Fruit fly (Drosophila melanogaster) whole organism, embryonic: ENCODE results near the gene Pdzd8.

ENCODE experiments used
- Abd-B ChIP-seq: fragments of 200-800 bp; sonication (Bioruptor generic); optimal IDR thresholded peaks from 2 replicates; lab custom pipeline; 2018; ENCODE audit warnings: missing biosample characterization, mild to moderate bottlenecking, missing genetic modification characterization, moderate library complexity
- Antp ChIP-seq: fragments of 200-800 bp; sonication (Bioruptor generic); optimal IDR thresholded peaks from 3 replicates; lab custom pipeline; 2016; ENCODE audit warnings: missing biosample characterization, missing genetic modification characterization
- CG10267 ChIP-seq: fragments of 200-800 bp; sonication (Bioruptor generic); optimal IDR thresholded peaks from 2 replicates; lab custom pipeline; 2018; ENCODE audit warnings: missing biosample characterization, mild to moderate bottlenecking, missing genetic modification characterization, moderate library complexity
- CG11093 ChIP-seq: fragments of 200-800 bp; sonication (Bioruptor generic); IDR thresholded peaks from 3 replicates; pipeline ENCODE4 v1.3.6; 2022; ENCODE audit warnings: missing biosample characterization, missing genetic modification characterization
- CG12942 ChIP-seq: fragments of 200-800 bp; sonication (Bioruptor generic); optimal IDR thresholded peaks from 3 replicates; lab custom pipeline; 2016; ENCODE audit warnings: missing biosample characterization, missing genetic modification characterization
- CG16779 ChIP-seq: fragments of 200-800 bp; sonication (Bioruptor generic); IDR thresholded peaks from 2 replicates; pipeline ENCODE4 v1.3.6; 2022; ENCODE audit warnings: missing biosample characterization, missing genetic modification characterization
- CG17385 ChIP-seq: fragments of 200-800 bp; sonication (Bioruptor generic); optimal IDR thresholded peaks from 3 replicates; lab custom pipeline; 2018; ENCODE audit warnings: missing biosample characterization, mild to moderate bottlenecking, missing genetic modification characterization
- CG2712 ChIP-seq: fragments of 200-800 bp; optimal IDR thresholded peaks from 3 replicates; lab custom pipeline; 2019; ENCODE audit warnings: missing biosample characterization, mild to moderate bottlenecking, missing genetic modification characterization, moderate library complexity
- CG30431 ChIP-seq: fragments of 200-800 bp; sonication (Bioruptor generic); optimal IDR thresholded peaks from 2 replicates; lab custom pipeline; 2017; ENCODE audit warnings: missing biosample characterization, missing genetic modification characterization
- CG32532 ChIP-seq: fragments of 200-800 bp; sonication (Bioruptor generic); IDR thresholded peaks from 2 replicates; pipeline ENCODE4 v1.3.6; 2022; ENCODE audit warnings: missing biosample characterization, missing genetic modification characterization
- CG33557 ChIP-seq: fragments of 200-800 bp; sonication (Bioruptor generic); optimal IDR thresholded peaks from 2 replicates; lab custom pipeline; 2019; ENCODE audit warnings: missing biosample characterization, mild to moderate bottlenecking, missing genetic modification characterization, moderate library complexity
- CG4730 ChIP-seq: fragments of 200-800 bp; sonication (Bioruptor generic); IDR thresholded peaks from 2 replicates; pipeline ENCODE4 v1.3.6; 2022; ENCODE audit warnings: missing biosample characterization, missing genetic modification characterization
- CG4854 ChIP-seq: fragments of 200-800 bp; sonication (Bioruptor generic); optimal IDR thresholded peaks from 2 replicates; lab custom pipeline; 2016; ENCODE audit warnings: missing biosample characterization, missing genetic modification characterization, inconsistent platforms
- CG8765 ChIP-seq: fragments of 200-800 bp; sonication (Bioruptor generic); IDR thresholded peaks from 2 replicates; pipeline ENCODE4 v1.3.6; 2022; ENCODE audit warnings: missing biosample characterization, missing genetic modification characterization
- CG9797 ChIP-seq: fragments of 200-800 bp; sonication (Bioruptor generic); optimal IDR thresholded peaks from 3 replicates; lab custom pipeline; 2018; ENCODE audit warnings: missing biosample characterization, mild to moderate bottlenecking, missing genetic modification characterization
- Camta ChIP-seq: fragments of 200-800 bp; sonication (Bioruptor generic); optimal IDR thresholded peaks from 2 replicates; lab custom pipeline; 2016; ENCODE audit warnings: missing biosample characterization, missing genetic modification characterization
- Dip2 ChIP-seq: fragments of 200-800 bp; sonication (Bioruptor generic); IDR thresholded peaks from 2 replicates; pipeline ENCODE4 v1.3.6; 2022; ENCODE audit warnings: missing biosample characterization, missing genetic modification characterization
- Dll ChIP-seq: fragments of 200-800 bp; sonication (Bioruptor generic); IDR thresholded peaks from 4 replicates; pipeline ENCODE4 v1.3.6; 2022; ENCODE audit warnings: missing biosample characterization, missing genetic modification characterization; ENCODE audit not compliant: partially characterized antibody
- Doc3 ChIP-seq: fragments of 200-800 bp; sonication (Bioruptor generic); IDR thresholded peaks from 3 replicates; pipeline ENCODE4 v1.3.6; 2022; ENCODE audit warnings: missing biosample characterization, missing genetic modification characterization; ENCODE audit not compliant: partially characterized antibody
- Fer2 ChIP-seq: fragments of 200-800 bp; sonication (Bioruptor generic); optimal IDR thresholded peaks from 2 replicates; lab custom pipeline; 2018; ENCODE audit warnings: missing biosample characterization, mild to moderate bottlenecking, missing genetic modification characterization, moderate library complexity
- HLH4C ChIP-seq: fragments of 200-800 bp; sonication (Bioruptor generic); IDR thresholded peaks from 3 replicates; pipeline ENCODE4 v1.3.6; 2022; ENCODE audit warnings: missing biosample characterization, missing genetic modification characterization; ENCODE audit not compliant: partially characterized antibody
- Hand ChIP-seq: fragments of 200-800 bp; sonication (Bioruptor generic); optimal IDR thresholded peaks from 2 replicates; lab custom pipeline; 2017; ENCODE audit warnings: mild to moderate bottlenecking, missing biosample characterization, missing genetic modification reagents, missing genetic modification characterization
- HmgD ChIP-seq: fragments of 200-800 bp; sonication (Bioruptor generic); optimal IDR thresholded peaks from 3 replicates; lab custom pipeline; 2016; ENCODE audit warnings: missing biosample characterization, missing genetic modification characterization
- Hmr ChIP-seq: fragments of 200-800 bp; sonication (Bioruptor generic); optimal IDR thresholded peaks from 3 replicates; lab custom pipeline; 2017; ENCODE audit warnings: mild to moderate bottlenecking, missing biosample characterization, missing genetic modification reagents, missing genetic modification characterization
- Hr51 ChIP-seq, 2 experiments: fragments of 200-800 bp; sonication (Bioruptor generic); optimal IDR thresholded peaks; 2 replicates in 1 of 2; 3 replicates in 1 of 2; lab custom pipeline; 2016 to 2018; ENCODE audit warnings: missing biosample characterization in 2 of 2, missing genetic modification characterization in 2 of 2, mild to moderate bottlenecking in 1 of 2, moderate library complexity in 1 of 2
- MTF-1 ChIP-seq: fragments of 200-800 bp; sonication (Bioruptor generic); optimal IDR thresholded peaks from 2 replicates; lab custom pipeline; 2018; ENCODE audit warnings: missing biosample characterization, mild to moderate bottlenecking, missing genetic modification characterization, borderline replicate concordance
- Optix ChIP-seq: fragments of 200-800 bp; sonication (Bioruptor generic); IDR thresholded peaks from 3 replicates; pipeline ENCODE4 v1.3.6; 2022; ENCODE audit warnings: missing biosample characterization, missing genetic modification characterization
- TFAM ChIP-seq: fragments of 200-800 bp; sonication (Bioruptor generic); optimal IDR thresholded peaks from 2 replicates; lab custom pipeline; 2017; ENCODE audit warnings: missing biosample characterization, missing genetic modification characterization, inconsistent platforms
- Trl ChIP-seq, 3 experiments: fragments of >200 bp in 2 of 3; fragments of 200-800 bp in 1 of 3; sonication (Bioruptor generic) in 1 of 3; optimal IDR thresholded peaks; 2 replicates in 1 of 3; 3 replicates in 2 of 3; lab custom pipeline; 2016 to 2017; ENCODE audit warnings: missing biosample characterization in 1 of 3, missing genetic modification characterization in 1 of 3
- abd-A ChIP-seq: fragments of 200-800 bp; sonication (Bioruptor generic); optimal IDR thresholded peaks from 3 replicates; lab custom pipeline; 2019; ENCODE audit warnings: missing biosample characterization, mild to moderate bottlenecking, missing genetic modification characterization, moderate library complexity
- ac ChIP-seq: fragments of 200-800 bp; sonication (Bioruptor generic); optimal IDR thresholded peaks from 3 replicates; lab custom pipeline; 2017; ENCODE audit warnings: missing biosample characterization, mild to moderate bottlenecking, missing genetic modification characterization
- amos ChIP-seq: fragments of 200-800 bp; sonication (Bioruptor generic); IDR thresholded peaks from 2 replicates; pipeline ENCODE4 v1.3.6; 2022; ENCODE audit warnings: missing biosample characterization, missing genetic modification characterization; ENCODE audit not compliant: partially characterized antibody
- dimm ChIP-seq: fragments of 200-800 bp; sonication (Bioruptor generic); IDR thresholded peaks from 2 replicates; pipeline ENCODE4 v1.3.6; 2022; ENCODE audit warnings: missing biosample characterization, missing genetic modification characterization
- disco-r ChIP-seq: fragments of 200-800 bp; sonication (Bioruptor generic); optimal IDR thresholded peaks from 2 replicates; lab custom pipeline; 2016; ENCODE audit warnings: missing biosample characterization, missing genetic modification characterization
- dmrt11E ChIP-seq: fragments of 200-800 bp; sonication (Bioruptor generic); optimal IDR thresholded peaks from 3 replicates; lab custom pipeline; 2018; ENCODE audit warnings: missing biosample characterization, mild to moderate bottlenecking, missing genetic modification characterization, moderate library complexity
- exex ChIP-seq: fragments of 200-800 bp; sonication (Bioruptor generic); optimal IDR thresholded peaks from 4 replicates; lab custom pipeline; 2018; ENCODE audit warnings: missing biosample characterization, mild to moderate bottlenecking, missing genetic modification characterization, moderate library complexity
- gce ChIP-seq: fragments of 200-800 bp; sonication (Bioruptor generic); IDR thresholded peaks from 3 replicates; pipeline ENCODE4 v1.3.6; 2022; ENCODE audit warnings: missing biosample characterization, missing genetic modification characterization
- grau ChIP-seq: fragments of 200-800 bp; optimal IDR thresholded peaks from 3 replicates; lab custom pipeline; 2019; ENCODE audit warnings: missing biosample characterization, mild to moderate bottlenecking, missing genetic modification characterization, moderate library complexity
- gsb-n ChIP-seq: fragments of 200-800 bp; sonication (Bioruptor generic); optimal IDR thresholded peaks from 3 replicates; lab custom pipeline; 2018; ENCODE audit warnings: missing biosample characterization, mild to moderate bottlenecking, missing genetic modification characterization
- nmo ChIP-seq: fragments of 200-800 bp; sonication (Bioruptor generic); optimal IDR thresholded peaks from 2 replicates; lab custom pipeline; 2018; ENCODE audit warnings: missing biosample characterization, mild to moderate bottlenecking, missing genetic modification characterization, moderate library complexity
- odd ChIP-seq: fragments of 200-800 bp; sonication (Bioruptor generic); optimal IDR thresholded peaks from 2 replicates; lab custom pipeline; 2017; ENCODE audit warnings: missing biosample characterization, mild to moderate bottlenecking, missing genetic modification characterization
- pan ChIP-seq, 4 experiments: fragments of >200 bp in 3 of 4; fragments of 200-800 bp in 1 of 4; sonication (Bioruptor generic) in 1 of 4; optimal IDR thresholded peaks in 3 of 4; IDR thresholded peaks in 1 of 4; 2 replicates each; pipeline versions ENCODE4 v1.3.6 to Lab custom; 2017 to 2022; ENCODE audit warnings: missing biosample characterization in 2 of 4, missing genetic modification characterization in 2 of 4, mixed read lengths in 1 of 4
- psq ChIP-seq: fragments of 200-800 bp; sonication (Bioruptor generic); optimal IDR thresholded peaks from 2 replicates; lab custom pipeline; 2017; ENCODE audit warnings: missing biosample characterization, missing genetic modification characterization
- sd ChIP-seq: fragments of 200-800 bp; sonication (Bioruptor generic); optimal IDR thresholded peaks from 3 replicates; lab custom pipeline; 2018; ENCODE audit warnings: missing biosample characterization, mild to moderate bottlenecking, missing genetic modification characterization, moderate library complexity
- tap ChIP-seq: fragments of 200-800 bp; optimal IDR thresholded peaks from 3 replicates; lab custom pipeline; 2019; ENCODE audit warnings: missing biosample characterization, mild to moderate bottlenecking, missing genetic modification characterization, moderate library complexity
- tll ChIP-seq, 2 experiments: fragments of 200-800 bp in 1 of 2; fragments of >200 bp in 1 of 2; sonication (Bioruptor generic) in 1 of 2; optimal IDR thresholded peaks; 2 replicates each; lab custom pipeline; 2017 to 2019; ENCODE audit warnings: missing biosample characterization in 2 of 2, missing genetic modification characterization in 2 of 2, mild to moderate bottlenecking in 1 of 2, moderate library complexity in 1 of 2
- tx ChIP-seq: fragments of 200-800 bp; sonication (Bioruptor generic); optimal IDR thresholded peaks from 2 replicates; lab custom pipeline; 2016; ENCODE audit warnings: missing biosample characterization, missing genetic modification characterization
- wdn ChIP-seq: fragments of 200-800 bp; sonication (Bioruptor generic); IDR thresholded peaks from 2 replicates; pipeline ENCODE4 v1.3.6; 2022; ENCODE audit warnings: missing biosample characterization, missing genetic modification characterization

Pdzd8 gene

DNA sequence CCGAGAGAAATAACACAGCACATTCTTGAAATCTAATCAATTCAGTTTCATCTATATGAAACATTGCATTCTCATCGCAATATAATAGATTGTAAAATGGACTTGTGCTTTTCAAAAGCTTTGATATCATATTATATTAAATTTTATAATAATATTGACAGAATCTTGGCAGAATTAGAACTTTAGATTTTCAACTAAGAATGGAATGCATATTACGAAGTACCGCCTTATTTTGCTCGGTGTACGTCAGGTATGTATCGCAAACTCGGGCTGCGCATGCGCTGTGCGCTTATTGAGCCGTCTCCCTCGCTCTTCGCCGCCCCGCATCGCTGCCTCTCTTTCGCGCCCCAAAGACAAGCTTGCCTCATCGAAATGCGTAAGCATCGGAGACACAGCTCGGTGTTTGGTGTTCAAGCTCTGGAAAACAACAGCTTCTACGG lies 15.5 kb downstream of the Pdzd8 start (continued):
- peak; percentile 68 for TF ChIP-seq MTF-1
- TF ChIP-seq TFAM = peak; percentile 2
- peak; percentile 61; the same call in 1 of the 2 replicates for TF ChIP-seq dimm (GFP tag; lab: Robert Waterston, UW)
- peak; percentile 61; the same call in 1 of the 3 replicates for TF ChIP-seq Optix (GFP tag; lab: Robert Waterston, UW)
- no peak for TF ChIP-seq Doc3 (GFP tag; lab: Robert Waterston, UW)
- peak; percentile 86 for TF ChIP-seq CG17385 (GFP tag; lab: Kevin White, UChicago)
- no peak for TF ChIP-seq HLH4C (GFP tag; lab: Robert Waterston, UW)
- peak; percentile 92 for TF ChIP-seq CG33557 (GFP tag; lab: Kevin White, UChicago)
- TF ChIP-seq exex (tag; lab: Kevin White, UChicago) = peak; percentile 67
- TF ChIP-seq CG16779 (GFP tag; lab: Robert Waterston, UW) = 0 out of 2 replicates have a peak, but pooled peaks have one; percentile 15
- TF ChIP-seq wdn (GFP tag; lab: Robert Waterston, UW) = no peak
- peak; percentile 92 for TF ChIP-seq Abd-B
- peak; percentile 87 for TF ChIP-seq CG10267 (tag; lab: Kevin White, UChicago)
- no peak for TF ChIP-seq Antp (GFP tag; lab: Kevin White, UChicago)
- TF ChIP-seq Hr51 (GFP tag; optimal IDR thresholded peaks at IDR 0.05; lab: Kevin White, UChicago) = peak; percentile 42 to 93
- no peak for TF ChIP-seq HmgD
- TF ChIP-seq Hand (GFP tag; lab: Kevin White, UChicago) = peak; percentile 76
- TF ChIP-seq Dll (GFP tag; lab: Robert Waterston, UW) = no peak
- TF ChIP-seq abd-A = peak; percentile 59
- TF ChIP-seq disco-r (GFP tag; lab: Kevin White, UChicago) = no peak
- no peak for TF ChIP-seq Camta
- TF ChIP-seq tap (tag; lab: Kevin White, UChicago) = peak; percentile 91
- peak; percentile 26 for TF ChIP-seq psq (GFP tag; lab: Kevin White, UChicago)
- TF ChIP-seq grau (tag; lab: Kevin White, UChicago) = peak; percentile 94
- peak; percentile 97 for TF ChIP-seq CG2712
- peak; percentile 96 for TF ChIP-seq nmo (GFP tag; lab: Kevin White, UChicago)
- TF ChIP-seq CG8765 (GFP tag; lab: Robert Waterston, UW) = peak; percentile 72
- TF ChIP-seq Trl (optimal IDR thresholded peaks at IDR 0.05; lab: Kevin White, UChicago) = no peak
- no peak for TF ChIP-seq Trl (GFP tag; optimal IDR thresholded peaks at IDR 0.05; lab: Kevin White, UChicago)
- peak; percentile 89 for TF ChIP-seq CG32532
- TF ChIP-seq CG9797 (GFP tag; lab: Kevin White, UChicago) = peak; percentile 20
- TF ChIP-seq gsb-n = peak; percentile 85
- TF ChIP-seq sd = peak; percentile 99
- no peak for TF ChIP-seq pan (optimal IDR thresholded peaks at IDR 0.05; lab: Kevin White, UChicago)
- TF ChIP-seq pan (GFP tag; optimal IDR thresholded peaks at IDR 0.05 in 1 of 2, IDR thresholded peaks at IDR 0.05 in 1 of 2) = peak in 1 of 2 experiments; percentile 91
- no peak for TF ChIP-seq tx (GFP tag; lab: Kevin White, UChicago)
- peak; percentile 64 for TF ChIP-seq CG12942
- TF ChIP-seq Hmr (GFP tag; lab: Kevin White, UChicago) = peak; percentile 87
- peak; percentile 80 for TF ChIP-seq Fer2 (tag; lab: Kevin White, UChicago)
- TF ChIP-seq ac (GFP tag; lab: Kevin White, UChicago) = peak; percentile 61
- peak; percentile 79 for TF ChIP-seq CG30431 (GFP tag; lab: Kevin White, UChicago)
- TF ChIP-seq Dip2 (GFP tag; lab: Robert Waterston, UW) = 0 out of 2 replicates have a peak, but pooled peaks have one; percentile 34
- no peak for TF ChIP-seq amos
- no peak for TF ChIP-seq CG4854 (GFP tag; lab: Kevin White, UChicago)
- peak; percentile 87 for TF ChIP-seq CG11093 (GFP tag; lab: Robert Waterston, UW)
- TF ChIP-seq gce = peak; percentile 71; the same call in 2 of the 3 replicates
- peak; percentile 88 for TF ChIP-seq odd
- peak; percentile 96 for TF ChIP-seq dmrt11E (tag; lab: Kevin White, UChicago)
- peak in 1 of 2 experiments; percentile 38 for TF ChIP-seq tll (GFP tag; optimal IDR thresholded peaks at IDR 0.05; lab: Kevin White, UChicago)
- peak; percentile 59 for TF ChIP-seq CG4730 (GFP tag; lab: Robert Waterston, UW)
